Worm (Caenorhabditis elegans): ENCODE measurements around the gene frpr-3.

ce11 chrV:7730488-7730887 is 40.6 kb upstream of the frpr-3 start:
- TF ChIP-seq ZK546.5 (tag; optimal IDR thresholded peaks at IDR 0.05) (no peak), unc-130 (GFP tag; optimal IDR thresholded peaks at IDR 0.05) (no peak), ama-1 (optimal IDR thresholded peaks at IDR 0.05) (no peak), nhr-77 (tag; optimal IDR thresholded peaks at IDR 0.05) (no peak), snpc-4 (tag; optimal IDR thresholded peaks at IDR 0.05) (no peak), F10B5.3 (tag; optimal IDR thresholded peaks at IDR 0.05) (no peak), nhr-102 (tag; optimal IDR thresholded peaks at IDR 0.05) (no peak)

Measured in whole organism, L4 larva.